Fruit fly (Drosophila melanogaster) Kc167 (cell line): Measurements from ENCODE around the gene nonA.

Source experiments
- Myc ChIP-seq: fragments of >200 bp; optimal IDR thresholded peaks from 2 replicates; lab custom pipeline; 2017; ENCODE audit warnings: missing external identifiers
- Sin3A ChIP-seq: fragments of >200 bp; optimal IDR thresholded peaks from 2 replicates; lab custom pipeline; 2018; ENCODE audit warnings: missing external identifiers
- h ChIP-seq: fragments of >200 bp; optimal IDR thresholded peaks from 3 replicates; lab custom pipeline; 2018; ENCODE audit warnings: missing external identifiers
- insv ChIP-seq: fragments of >200 bp; optimal IDR thresholded peaks from 3 replicates; lab custom pipeline; 2018; ENCODE audit warnings: missing external identifiers
- psq ChIP-seq: fragments of >200 bp; optimal IDR thresholded peaks from 2 replicates; lab custom pipeline; 2017; ENCODE audit warnings: missing external identifiers
- ttk ChIP-seq: sonication (Bioruptor generic); optimal IDR thresholded peaks from 2 replicates; lab custom pipeline; 2017; ENCODE audit warnings: missing external identifiers

nonA gene

DNA sequence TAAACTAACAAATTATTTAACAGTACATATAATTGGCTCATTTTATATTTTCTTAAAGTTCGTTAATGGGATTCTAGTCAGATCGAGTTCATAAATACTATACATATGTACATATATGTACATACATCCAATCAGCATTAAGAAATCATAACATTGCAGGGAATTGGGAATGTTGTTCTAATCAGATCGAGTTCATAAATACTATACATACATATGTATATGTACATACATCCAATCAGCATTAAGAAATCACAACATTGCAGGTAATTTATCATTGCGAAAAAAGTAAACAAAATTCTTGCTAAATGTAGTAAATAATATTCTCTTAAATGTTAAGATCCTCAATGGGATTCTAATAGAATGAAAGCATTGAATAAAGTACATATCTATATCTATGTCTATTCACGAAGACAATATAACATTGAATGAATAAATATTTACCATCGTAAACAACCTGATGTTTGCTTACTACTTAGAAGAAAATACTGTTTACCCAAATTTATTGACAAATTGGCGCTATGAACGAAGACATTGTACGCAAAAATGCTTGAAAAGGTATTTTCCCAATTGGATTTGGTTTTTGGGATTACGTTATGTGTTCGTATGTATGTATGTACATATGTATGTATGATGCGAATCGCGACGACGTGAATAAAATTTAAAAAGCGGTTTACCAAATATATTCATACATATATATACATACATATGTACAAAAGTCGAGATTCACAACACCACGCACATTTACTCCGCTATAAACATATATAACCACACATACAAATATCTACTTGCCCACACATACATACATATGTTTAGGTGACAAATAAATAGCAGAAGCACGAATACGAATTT, 22.5 kb downstream of the nonA start:
- TF ChIP-seq ttk (lab: Kevin White, UChicago) (no peak), insv (lab: Kevin White, UChicago) (no peak), Sin3A (lab: Kevin White, UChicago) (no peak), Myc (lab: Kevin White, UChicago) (no peak), h (lab: Kevin White, UChicago) (no peak), psq (no peak)

DNA sequence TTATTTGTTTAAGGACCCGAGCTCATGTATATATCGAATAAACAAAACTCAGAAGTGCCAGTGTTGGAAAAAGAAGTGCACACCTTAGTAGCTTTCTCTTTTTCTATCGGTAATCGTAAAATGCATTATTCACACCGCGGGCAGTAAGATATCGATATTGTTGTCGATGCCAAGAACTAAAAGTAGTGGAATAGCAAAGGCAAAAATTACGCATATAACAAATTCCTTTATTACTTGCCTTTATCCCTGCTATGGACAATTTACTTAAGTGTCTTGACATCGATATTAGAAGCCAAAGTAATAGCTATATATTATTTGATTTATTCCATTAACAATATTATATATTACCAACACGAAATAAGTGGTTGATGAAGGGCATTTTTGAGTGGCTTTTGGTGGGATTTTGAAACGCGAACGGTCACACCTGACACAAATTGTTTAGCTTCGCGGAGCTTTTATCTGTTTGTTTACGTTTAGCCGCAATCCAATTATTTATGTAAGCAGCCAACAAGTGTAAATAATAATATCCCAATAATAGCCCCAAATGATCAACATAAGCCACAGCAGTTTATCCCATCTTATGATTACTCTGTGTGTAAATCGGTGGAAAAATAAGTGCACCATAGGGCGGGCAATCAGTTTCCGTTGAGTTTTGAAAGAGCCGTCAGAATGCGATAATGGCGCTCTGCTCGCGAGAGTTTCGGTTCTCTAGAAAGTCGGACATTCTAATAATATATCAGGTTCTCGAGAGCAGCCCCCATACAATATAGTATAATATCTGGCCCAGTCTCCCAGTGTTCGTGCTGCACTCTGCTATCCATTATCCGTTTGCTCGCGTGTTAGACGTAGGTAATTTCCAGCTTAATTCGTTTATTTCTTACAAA, 23.7 kb downstream of the nonA start, which contains the start of the genes CG9992 and CG4239:
TSS of gene CG9992 (minus strand) at position 66 of the 884 bp plus-strand sequence.
TSS of gene CG4239 (plus strand) at position 436 of the 884 bp plus-strand sequence.
- no peak for TF ChIP-seq h (lab: Kevin White, UChicago)

DNA sequence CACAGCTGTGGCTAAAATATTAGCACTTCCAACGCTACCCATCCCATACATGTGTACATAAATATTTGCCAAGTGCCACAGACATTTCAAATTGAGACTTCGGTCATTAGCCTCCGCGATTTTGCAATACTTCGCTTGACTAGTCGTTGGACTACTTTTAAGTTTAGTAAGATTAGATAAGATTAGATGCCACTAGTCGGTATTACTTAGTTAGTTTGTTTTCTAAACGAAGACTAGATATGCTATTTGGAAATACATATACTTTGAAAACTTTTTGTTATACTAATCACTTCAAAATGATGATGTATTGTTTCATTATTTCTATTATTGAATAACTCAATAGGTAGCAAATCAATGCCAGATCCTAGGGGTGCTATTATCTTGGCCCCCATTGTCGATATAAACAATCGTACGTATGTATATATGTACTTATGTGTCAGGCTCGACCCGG, 24.6 kb downstream of the nonA start:
- TF ChIP-seq Myc (lab: Kevin White, UChicago) = no peak
- TF ChIP-seq insv (lab: Kevin White, UChicago) = no peak
- no peak for TF ChIP-seq Sin3A (lab: Kevin White, UChicago)
- TF ChIP-seq h (lab: Kevin White, UChicago) = no peak
- TF ChIP-seq ttk (lab: Kevin White, UChicago) = no peak
- no peak for TF ChIP-seq psq

DNA sequence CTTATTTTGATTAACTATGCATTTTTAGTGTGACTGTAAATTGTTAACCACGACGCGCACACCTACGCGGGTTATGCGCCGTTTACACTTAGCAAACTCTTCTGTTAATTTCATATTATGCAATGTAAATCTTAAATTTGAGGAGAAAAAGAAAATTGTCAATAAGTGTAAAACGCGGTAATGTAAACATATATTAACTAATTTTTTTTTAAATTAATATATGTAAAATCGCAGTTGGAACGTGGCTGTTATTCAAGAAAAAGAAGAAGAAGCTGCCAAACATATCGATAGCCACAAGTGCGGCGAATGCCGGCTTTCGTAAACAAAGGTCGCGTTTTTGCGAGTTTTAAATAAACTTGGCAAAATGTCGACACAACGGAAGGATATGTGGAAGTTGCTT, 30.0 kb downstream of the nonA start, which contains the start of the genes TH1 and mei-41:
TSS of gene TH1 (minus strand) at position 42 of the 400 bp plus-strand sequence.
TSS of gene mei-41 (plus strand) at position 302 of the 400 bp plus-strand sequence.
- TF ChIP-seq Myc (lab: Kevin White, UChicago) (no peak), ttk (lab: Kevin White, UChicago) (no peak), h (lab: Kevin White, UChicago) (no peak), insv (lab: Kevin White, UChicago) (no peak), Sin3A (lab: Kevin White, UChicago) (no peak), psq (no peak)

DNA sequence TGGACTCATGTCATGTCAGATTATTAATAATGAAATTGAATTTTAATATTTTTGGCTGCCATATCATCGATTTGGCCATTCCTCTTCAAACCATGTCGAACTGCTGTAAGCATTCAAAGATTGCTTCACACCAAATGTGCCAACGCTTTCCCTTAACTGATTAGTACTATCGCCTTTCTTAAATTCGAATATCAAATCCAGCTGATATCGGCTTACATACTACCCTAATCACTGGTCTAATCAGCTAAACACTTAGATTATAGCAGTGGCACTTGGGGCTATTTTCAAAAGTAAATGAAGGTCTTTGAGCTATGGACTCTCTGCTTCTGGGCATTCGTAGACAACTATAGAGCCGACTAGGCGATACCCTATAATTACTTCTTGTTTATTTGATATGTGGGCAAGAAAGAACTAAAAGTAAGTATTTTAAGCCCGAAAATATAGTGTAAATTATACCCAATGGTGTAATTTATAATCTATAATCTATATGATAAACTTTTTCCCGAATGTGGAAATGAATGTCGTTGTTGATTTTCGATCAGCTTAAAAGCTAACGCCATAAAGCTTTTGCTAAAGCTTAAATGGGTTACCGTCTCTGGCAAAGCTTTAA, 42.5 kb downstream of the nonA start:
- TF ChIP-seq Myc (lab: Kevin White, UChicago) (no peak), Sin3A (lab: Kevin White, UChicago) (no peak), ttk (lab: Kevin White, UChicago) (no peak), h (lab: Kevin White, UChicago) (no peak), insv (lab: Kevin White, UChicago) (no peak), psq (no peak)

DNA sequence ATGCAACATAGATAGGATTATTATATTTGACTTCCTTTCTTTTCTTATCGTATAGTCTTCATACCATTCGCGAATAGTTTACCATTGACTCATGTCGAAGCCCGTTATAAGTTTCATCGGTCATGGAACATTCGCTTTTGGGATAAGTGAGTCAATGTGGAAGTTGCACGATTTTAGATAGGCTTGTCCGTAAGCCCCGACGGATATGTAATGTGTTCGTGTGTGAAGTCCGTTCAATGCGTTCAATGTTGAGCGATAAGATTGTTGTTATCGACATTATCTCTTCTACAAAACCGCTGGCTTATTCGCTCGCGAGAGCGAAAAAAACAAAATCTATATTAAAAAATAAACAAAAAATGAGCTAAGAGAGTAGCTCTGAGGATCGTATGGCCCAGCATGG, 43.4 kb downstream of the nonA start, which contains the start of gene CG9981:
TSS of gene CG9981 (minus strand) at position 320 of the 400 bp plus-strand sequence.
- TF ChIP-seq insv (lab: Kevin White, UChicago) = no peak
- no peak for TF ChIP-seq h (lab: Kevin White, UChicago)
- TF ChIP-seq Myc (lab: Kevin White, UChicago) = no peak
- no peak for TF ChIP-seq ttk (lab: Kevin White, UChicago)
- TF ChIP-seq psq = no peak
- no peak for TF ChIP-seq Sin3A (lab: Kevin White, UChicago)

DNA sequence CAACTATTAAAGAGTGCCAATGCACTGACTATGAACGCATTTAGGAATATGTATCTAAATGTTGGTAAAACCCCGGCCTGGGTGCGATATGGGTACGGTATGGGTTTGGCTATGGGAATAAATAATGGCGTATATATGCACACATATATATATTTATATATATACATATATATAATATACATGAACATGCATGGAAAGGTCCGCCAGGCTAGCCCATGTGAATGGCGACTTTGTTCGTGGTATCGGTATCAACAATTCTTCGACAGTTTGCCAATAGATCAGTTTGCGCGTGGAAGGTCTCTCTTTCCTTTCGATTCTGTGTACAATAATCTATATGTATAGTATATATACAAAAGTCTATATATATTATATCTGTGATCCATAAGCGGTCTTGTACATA, 43.8 kb downstream of the nonA start, which contains the start of gene CG4301:
TSS of gene CG4301 (plus strand) at position 301 of the 400 bp plus-strand sequence.
- TF ChIP-seq Sin3A (lab: Kevin White, UChicago) = no peak
- no peak for TF ChIP-seq ttk (lab: Kevin White, UChicago)
- no peak for TF ChIP-seq psq
- TF ChIP-seq h (lab: Kevin White, UChicago) = no peak
- TF ChIP-seq insv (lab: Kevin White, UChicago) = no peak
- TF ChIP-seq Myc (lab: Kevin White, UChicago) = no peak

DNA sequence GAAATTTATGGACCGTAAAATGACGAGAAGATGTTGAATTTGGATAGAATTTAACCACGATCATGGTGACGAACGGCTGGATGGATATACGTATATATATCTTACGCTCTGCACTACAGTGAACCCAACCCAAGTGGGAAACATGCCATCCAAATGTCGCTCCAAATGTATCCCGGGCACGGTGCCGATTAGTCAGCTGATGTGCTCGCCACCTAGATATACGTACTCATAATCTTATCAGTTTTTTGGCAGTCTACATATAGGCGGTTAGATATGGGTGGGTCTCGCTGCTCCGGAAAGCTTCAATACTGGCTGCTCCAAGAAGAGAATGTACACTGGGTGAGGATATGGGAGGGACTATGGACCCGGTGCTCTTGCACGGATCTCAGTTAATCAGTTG, 44.7 kb downstream of the nonA start:
- TF ChIP-seq Sin3A (lab: Kevin White, UChicago) = no peak
- TF ChIP-seq ttk (lab: Kevin White, UChicago) = no peak
- no peak for TF ChIP-seq psq

DNA sequence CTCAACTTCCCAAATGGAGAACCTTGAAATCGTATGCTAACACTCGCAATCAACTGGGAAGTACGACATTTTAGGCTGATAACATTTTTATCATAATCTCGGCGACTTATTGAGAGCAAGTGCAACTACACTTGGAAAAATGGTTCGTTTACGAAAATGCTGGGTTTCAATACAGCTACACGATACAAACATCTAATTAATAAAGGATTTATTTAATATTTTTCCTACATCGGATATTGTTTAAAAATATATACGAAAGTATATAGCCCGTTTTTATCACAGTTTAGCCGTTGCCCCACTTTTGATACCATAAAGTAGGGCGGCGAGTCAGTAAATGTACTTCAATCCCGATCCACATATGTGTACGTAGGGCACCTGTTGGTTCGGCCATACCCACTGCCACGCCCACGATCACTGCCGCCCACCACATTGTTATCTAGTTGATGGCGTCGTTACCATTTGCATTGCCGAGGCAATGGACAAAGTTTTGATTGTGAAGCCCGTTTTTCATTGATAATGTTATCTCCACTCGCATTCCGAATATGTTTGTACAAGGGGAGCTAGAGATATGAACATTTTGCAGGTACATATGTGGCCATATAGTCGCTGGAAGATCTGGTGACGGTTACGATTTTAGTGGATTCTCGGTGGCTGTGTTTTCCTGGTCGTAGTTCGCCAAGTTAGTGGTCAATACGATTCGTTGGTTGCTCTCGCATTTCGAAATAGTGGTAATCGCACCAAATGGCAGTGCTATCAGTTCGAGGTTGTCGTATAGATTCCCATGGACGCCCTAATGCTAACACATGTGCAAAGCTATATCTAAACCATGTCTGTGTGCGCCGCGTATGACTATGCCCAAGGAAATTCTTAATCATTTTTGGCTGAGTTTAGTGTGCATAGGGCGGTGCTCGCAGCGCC, 53.3 kb downstream of the nonA start, which contains the start of gene Traf-like:
TSS of gene Traf-like (plus strand) at position 596 of the 918 bp plus-strand sequence.
- TF ChIP-seq psq = no peak
- no peak for TF ChIP-seq h (lab: Kevin White, UChicago)
- TF ChIP-seq insv (lab: Kevin White, UChicago) = no peak
- TF ChIP-seq Myc (lab: Kevin White, UChicago) = no peak
- no peak for TF ChIP-seq Sin3A (lab: Kevin White, UChicago)
- no peak for TF ChIP-seq ttk (lab: Kevin White, UChicago)

DNA sequence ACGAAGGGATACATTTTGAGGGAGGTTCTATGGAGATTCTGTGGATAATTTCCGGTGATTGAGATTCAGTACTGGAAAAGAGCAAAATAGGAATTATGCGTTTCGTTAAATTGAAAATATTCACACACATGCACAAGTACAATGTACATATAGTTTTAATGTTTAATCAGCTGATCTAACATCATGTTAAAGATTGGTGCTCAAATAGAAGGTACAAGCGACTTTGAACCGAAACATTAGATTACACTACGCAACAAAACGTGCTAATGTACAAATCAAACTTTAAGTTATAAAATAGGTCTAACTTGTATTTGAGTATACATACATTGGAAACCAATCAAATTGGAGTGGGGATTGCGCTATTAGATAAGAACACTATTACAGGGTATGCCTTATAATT, 58.7 kb downstream of the nonA start:
- no peak for TF ChIP-seq Sin3A (lab: Kevin White, UChicago)
- no peak for TF ChIP-seq psq
- TF ChIP-seq ttk (lab: Kevin White, UChicago) = no peak
- no peak for TF ChIP-seq Myc (lab: Kevin White, UChicago)
